Worm (Caenorhabditis elegans): ENCODE results near the gene ugt-49.

DNA sequence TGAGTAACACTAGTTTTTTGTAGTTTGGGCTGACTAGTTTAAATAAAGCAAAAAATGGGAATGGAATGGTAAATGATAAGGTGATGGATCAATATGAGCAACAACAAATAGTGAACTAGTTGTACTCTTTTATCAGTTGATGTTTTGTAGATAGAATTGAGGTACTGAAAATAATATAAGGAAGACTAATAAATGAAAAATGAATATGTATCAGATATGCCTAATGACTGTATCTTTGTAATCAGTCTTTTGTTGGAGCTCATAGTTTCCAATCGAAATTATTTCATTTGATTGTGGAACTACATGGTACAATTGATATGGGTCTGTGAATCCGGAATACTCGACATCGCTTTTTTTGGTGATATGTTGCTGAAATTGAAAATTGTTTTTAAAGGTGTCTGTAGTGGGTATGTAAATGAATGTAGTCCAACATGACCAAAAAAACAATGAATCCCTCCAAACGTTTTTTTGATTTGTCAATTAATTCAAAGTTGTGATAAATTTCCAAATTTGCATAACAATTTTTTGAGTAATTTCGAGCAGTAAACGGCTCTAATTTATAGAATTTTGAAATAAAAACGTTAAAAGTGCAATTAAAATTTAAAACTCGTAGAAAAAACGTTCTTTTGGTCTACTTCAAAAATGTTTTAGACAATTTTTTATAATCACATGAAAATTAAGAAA lies 38.1 kb downstream of the ugt-49 start, which contains the start of gene F15H10.12:
- TF ChIP-seq unc-62 (GFP tag; optimal IDR thresholded peaks at IDR 0.05) (no peak), hmg-20 (GFP tag; IDR thresholded peaks at IDR 0.05) (no peak), unc-130 (GFP tag; optimal IDR thresholded peaks at IDR 0.05) (no peak), ztf-26 (tag; optimal IDR thresholded peaks at IDR 0.05) (no peak), lin-35 (GFP tag; optimal IDR thresholded peaks at IDR 0.05) (no peak), B0035.1 (tag; optimal IDR thresholded peaks at IDR 0.05) (no peak), snpc-1.1 (tag; optimal IDR thresholded peaks at IDR 0.05; ENCODE audit: insufficient read depth) (no peak), hlh-12 (tag; optimal IDR thresholded peaks at IDR 0.05) (no peak), lsy-27 (tag; optimal IDR thresholded peaks at IDR 0.05; ENCODE audit: borderline replicate concordance, insufficient read depth) (no peak), akir-1 (GFP tag; optimal IDR thresholded peaks at IDR 0.05) (no peak), snpc-1.3 (tag; optimal IDR thresholded peaks at IDR 0.05; ENCODE audit: insufficient read depth) (no peak), nfya-1 (tag; optimal IDR thresholded peaks at IDR 0.05; ENCODE audit: borderline replicate concordance, insufficient read depth) (no peak), F33H1.4 (GFP tag; IDR thresholded peaks at IDR 0.05) (no peak)

Measured in whole organism, young adult.